Fruit fly (Drosophila melanogaster): Measurements from ENCODE around the gene CG10147.
A peak's percentile ranks its signal among the peaks of the same experiment; 100 is the strongest.

dm6 chr3L:6458725-6459124 is 29.5 kb downstream of the CG10147 start:
- TF ChIP-seq lola (GFP tag; optimal IDR thresholded peaks at IDR 0.05) (no peak), Jra (GFP tag; optimal IDR thresholded peaks at IDR 0.05) (no peak), brk (GFP tag; optimal IDR thresholded peaks at IDR 0.05) (no peak), GATAd (GFP tag; optimal IDR thresholded peaks at IDR 0.05) (no peak), fru (GFP tag; optimal IDR thresholded peaks at IDR 0.05) (peak; percentile 18), dmrt93B (GFP tag; optimal IDR thresholded peaks at IDR 0.05) (no peak)
